Fruit fly (Drosophila melanogaster) whole organism, pupa: ENCODE results near the gene CG45095.

Experiments used
- CG10348 ChIP-seq: fragments of 200-800 bp; sonication (Bioruptor generic); IDR thresholded peaks from 2 replicates; pipeline ENCODE4 v1.3.6; 2022; ENCODE audit warnings: missing biosample characterization, missing genetic modification characterization
- CG12605 ChIP-seq: fragments of 200-800 bp; sonication (Bioruptor generic); IDR thresholded peaks from 2 replicates; pipeline ENCODE4 v1.3.6; 2022; ENCODE audit warnings: missing biosample characterization, missing genetic modification characterization
- CG13204 ChIP-seq: fragments of 200-800 bp; sonication (Bioruptor generic); optimal IDR thresholded peaks from 2 replicates; lab custom pipeline; 2018; ENCODE audit warnings: missing biosample characterization, mild to moderate bottlenecking, missing genetic modification characterization, moderate library complexity
- CG14655 ChIP-seq: fragments of 200-800 bp; sonication (Bioruptor generic); optimal IDR thresholded peaks from 3 replicates; lab custom pipeline; 2017; ENCODE audit warnings: mild to moderate bottlenecking, missing biosample characterization, missing genetic modification reagents, missing genetic modification characterization
- CG15710 ChIP-seq: fragments of 200-800 bp; sonication (Bioruptor generic); optimal IDR thresholded peaks from 2 replicates; lab custom pipeline; 2018; ENCODE audit warnings: missing biosample characterization, mild to moderate bottlenecking, missing genetic modification characterization, moderate library complexity
- CG17806 ChIP-seq: fragments of 200-800 bp; sonication (Bioruptor generic); optimal IDR thresholded peaks from 2 replicates; lab custom pipeline; 2018; ENCODE audit warnings: missing biosample characterization, mild to moderate bottlenecking, missing genetic modification characterization, moderate library complexity
- CG32121 ChIP-seq: fragments of 200-800 bp; sonication (Bioruptor generic); IDR thresholded peaks from 2 replicates; pipeline ENCODE4 v1.3.6; 2022; ENCODE audit warnings: missing biosample characterization, missing genetic modification characterization
- CG34367 ChIP-seq: fragments of 200-800 bp; sonication (Bioruptor generic); optimal IDR thresholded peaks from 2 replicates; lab custom pipeline; 2018; ENCODE audit warnings: missing biosample characterization, mild to moderate bottlenecking, missing genetic modification characterization
- CG4496 ChIP-seq: fragments of 200-800 bp; sonication (Bioruptor generic); IDR thresholded peaks from 3 replicates; pipeline ENCODE4 v1.3.6; 2022; ENCODE audit warnings: missing biosample characterization, missing genetic modification characterization
- CG8159 ChIP-seq: fragments of 200-800 bp; sonication (Bioruptor generic); optimal IDR thresholded peaks from 3 replicates; lab custom pipeline; 2018; ENCODE audit warnings: missing biosample characterization, mild to moderate bottlenecking, missing genetic modification characterization, moderate library complexity
- CG8301 ChIP-seq: fragments of 200-800 bp; sonication (Bioruptor generic); optimal IDR thresholded peaks from 2 replicates; lab custom pipeline; 2018; ENCODE audit warnings: missing biosample characterization, mild to moderate bottlenecking, missing genetic modification characterization
- CG9948 ChIP-seq: fragments of 200-800 bp; sonication (Bioruptor generic); optimal IDR thresholded peaks from 2 replicates; lab custom pipeline; 2018; ENCODE audit warnings: missing biosample characterization, mild to moderate bottlenecking, missing genetic modification characterization, moderate library complexity
- D1 ChIP-seq: fragments of 200-800 bp; sonication (Bioruptor generic); optimal IDR thresholded peaks from 2 replicates; lab custom pipeline; 2018; ENCODE audit warnings: missing biosample characterization, mild to moderate bottlenecking, missing genetic modification characterization, moderate library complexity
- EcR ChIP-seq: fragments of 200-800 bp; sonication (Bioruptor generic); optimal IDR thresholded peaks from 3 replicates; lab custom pipeline; 2019; ENCODE audit warnings: missing biosample characterization, missing genetic modification characterization, mild to moderate bottlenecking, moderate library complexity, missing genetic modification reagents
- Ets98B ChIP-seq: fragments of 200-800 bp; sonication (Bioruptor generic); IDR thresholded peaks from 2 replicates; pipeline ENCODE4 v1.3.6; 2022; ENCODE audit warnings: missing biosample characterization, missing genetic modification characterization
- Pif1A ChIP-seq: fragments of 200-800 bp; sonication (Bioruptor generic); optimal IDR thresholded peaks from 3 replicates; lab custom pipeline; 2016; ENCODE audit warnings: missing biosample characterization, missing genetic modification characterization
- Pif1B ChIP-seq: fragments of 200-800 bp; sonication (Bioruptor generic); optimal IDR thresholded peaks from 3 replicates; lab custom pipeline; 2016; ENCODE audit warnings: missing biosample characterization, missing genetic modification characterization
- Snoo ChIP-seq: fragments of 200-800 bp; sonication (Bioruptor generic); optimal IDR thresholded peaks from 3 replicates; lab custom pipeline; 2017; ENCODE audit warnings: missing biosample characterization, mild to moderate bottlenecking, missing genetic modification characterization, inconsistent platforms
- fd96Ca ChIP-seq: fragments of 200-800 bp; sonication (Bioruptor generic); IDR thresholded peaks from 3 replicates; pipeline ENCODE4 v1.3.6; 2022; ENCODE audit warnings: missing biosample characterization, missing genetic modification characterization
- gl ChIP-seq: fragments of 200-800 bp; sonication (Bioruptor generic); optimal IDR thresholded peaks from 2 replicates; lab custom pipeline; 2018; ENCODE audit warnings: missing biosample characterization, mild to moderate bottlenecking, missing genetic modification characterization
- rn ChIP-seq: fragments of 200-800 bp; sonication (Bioruptor generic); IDR thresholded peaks from 2 replicates; pipeline ENCODE4 v1.3.6; 2022; ENCODE audit warnings: missing biosample characterization, missing genetic modification characterization

Gene CG45095

dm6 chr3R:25078665-25079064, 23.7 kb upstream of the CG45095 start:
- no peak for TF ChIP-seq CG9948 (tag; lab: Kevin White, UChicago)
- no peak for TF ChIP-seq Snoo (tag; lab: Kevin White, UChicago)
- no peak for TF ChIP-seq CG10348 (GFP tag; lab: Robert Waterston, UW)
- TF ChIP-seq fd96Ca (GFP tag; lab: Robert Waterston, UW), result no peak
- no peak for TF ChIP-seq CG15710 (tag; lab: Kevin White, UChicago)
- TF ChIP-seq CG32121 (GFP tag; lab: Robert Waterston, UW), result no peak
- no peak for TF ChIP-seq CG14655 (GFP tag; lab: Kevin White, UChicago)
- TF ChIP-seq gl, result no peak
- no peak for TF ChIP-seq EcR
- TF ChIP-seq CG12605 (GFP tag; lab: Robert Waterston, UW), result no peak
- no peak for TF ChIP-seq CG8301 (tag; lab: Kevin White, UChicago)
- no peak for TF ChIP-seq rn (GFP tag; lab: Robert Waterston, UW)
- TF ChIP-seq CG34367 (tag; lab: Kevin White, UChicago), result no peak
- TF ChIP-seq CG8159, result no peak

- TF ChIP-seq D1 (tag; lab: Kevin White, UChicago) (no peak), CG32121 (GFP tag; lab: Robert Waterston, UW) (peak; percentile 46; the same call in 1 of the 2 replicates)
- TF ChIP-seq, all 21 proteins: peak for 1
Measured at dm6 chr3R:25080446-25080845, 21.9 kb upstream of the CG45095 start.

dm6 chr3R:25082348-25082747, 20.0 kb upstream of the CG45095 start, which contains the start of gene fd96Ca:
Gene fd96Ca, plus strand, starts transcription at chr3R:25082684.
- TF ChIP-seq gl, result no peak
- peak; percentile 87 for TF ChIP-seq CG13204 (GFP tag; lab: Kevin White, UChicago)
- no peak for TF ChIP-seq CG8159
- TF ChIP-seq CG4496, result 0 out of 3 replicates have a peak, but pooled peaks have one; percentile 42
- no peak for TF ChIP-seq CG15710 (tag; lab: Kevin White, UChicago)

dm6 chr3R:25094639-25095038, 7.7 kb upstream of the CG45095 start, which contains the start of gene fd96Cb:
Gene fd96Cb, plus strand, starts transcription at chr3R:25095012.
- no peak; the same call in 2 of the 3 replicates for TF ChIP-seq CG4496
- TF ChIP-seq CG13204 (GFP tag; lab: Kevin White, UChicago), result no peak
- TF ChIP-seq gl, result no peak
- TF ChIP-seq Ets98B, result no peak

dm6 chr3R:25097486-25097885, 4.9 kb upstream of the CG45095 start, which contains the start of the genes CG33095 and CG33096:
Gene CG33095, plus strand, starts transcription at chr3R:25097672.
Gene CG33096, plus strand, starts transcription at chr3R:25097672.
- TF ChIP-seq CG14655 (GFP tag; lab: Kevin White, UChicago) (no peak), EcR (peak; percentile 1), CG9948 (tag; lab: Kevin White, UChicago) (no peak), Ets98B (no peak), Pif1B (GFP tag; lab: Kevin White, UChicago) (no peak), fd96Ca (GFP tag; lab: Robert Waterston, UW) (no peak)

dm6 chr3R:25108932-25109331, 6.6 kb downstream of the CG45095 start, which contains the start of gene CG34027:
Gene CG34027, minus strand, starts transcription at chr3R:25109032.
- TF ChIP-seq Ets98B, result no peak
- TF ChIP-seq CG8159, result no peak
- no peak for TF ChIP-seq CG9948 (tag; lab: Kevin White, UChicago)
- no peak for TF ChIP-seq CG34367 (tag; lab: Kevin White, UChicago)
- TF ChIP-seq Snoo (tag; lab: Kevin White, UChicago), result no peak
- no peak for TF ChIP-seq Pif1A (GFP tag; lab: Kevin White, UChicago)
- no peak for TF ChIP-seq CG15710 (tag; lab: Kevin White, UChicago)
- TF ChIP-seq EcR, result no peak
- TF ChIP-seq CG14655 (GFP tag; lab: Kevin White, UChicago), result no peak
- no peak for TF ChIP-seq CG4496
- TF ChIP-seq fd96Ca (GFP tag; lab: Robert Waterston, UW), result no peak
- no peak for TF ChIP-seq CG12605 (GFP tag; lab: Robert Waterston, UW)
- no peak for TF ChIP-seq CG17806 (tag; lab: Kevin White, UChicago)
- no peak for TF ChIP-seq gl
- no peak for TF ChIP-seq rn (GFP tag; lab: Robert Waterston, UW)
- TF ChIP-seq D1 (tag; lab: Kevin White, UChicago), result no peak
- no peak for TF ChIP-seq CG13204 (GFP tag; lab: Kevin White, UChicago)

- TF ChIP-seq CG17806 (tag; lab: Kevin White, UChicago) (no peak), CG14655 (GFP tag; lab: Kevin White, UChicago) (no peak), gl (no peak), CG10348 (GFP tag; lab: Robert Waterston, UW) (no peak), Pif1B (GFP tag; lab: Kevin White, UChicago) (no peak), Snoo (tag; lab: Kevin White, UChicago) (no peak), CG32121 (GFP tag; lab: Robert Waterston, UW) (no peak), D1 (tag; lab: Kevin White, UChicago) (no peak), Pif1A (GFP tag; lab: Kevin White, UChicago) (no peak), EcR (no peak), rn (GFP tag; lab: Robert Waterston, UW) (no peak), CG12605 (GFP tag; lab: Robert Waterston, UW) (no peak), CG8301 (tag; lab: Kevin White, UChicago) (no peak)
Measured at dm6 chr3R:25112466-25112939, 10.2 kb downstream of the CG45095 start, which contains the start of gene Nepl16. Gene Nepl16, minus strand, starts transcription at chr3R:25112516.
